Fruit fly (Drosophila melanogaster) whole organism, larva: ENCODE measurements around the gene Chchd2.
A peak's percentile ranks its signal among the peaks of the same experiment; 100 is the strongest.

Experiments
- noc ChIP-seq: fragments of 200-800 bp; sonication (Bioruptor generic); optimal IDR thresholded peaks from 3 replicates; lab custom pipeline; 2019; ENCODE audit warnings: missing biosample characterization, mild to moderate bottlenecking, missing genetic modification characterization, moderate library complexity

Gene Chchd2

DNA sequence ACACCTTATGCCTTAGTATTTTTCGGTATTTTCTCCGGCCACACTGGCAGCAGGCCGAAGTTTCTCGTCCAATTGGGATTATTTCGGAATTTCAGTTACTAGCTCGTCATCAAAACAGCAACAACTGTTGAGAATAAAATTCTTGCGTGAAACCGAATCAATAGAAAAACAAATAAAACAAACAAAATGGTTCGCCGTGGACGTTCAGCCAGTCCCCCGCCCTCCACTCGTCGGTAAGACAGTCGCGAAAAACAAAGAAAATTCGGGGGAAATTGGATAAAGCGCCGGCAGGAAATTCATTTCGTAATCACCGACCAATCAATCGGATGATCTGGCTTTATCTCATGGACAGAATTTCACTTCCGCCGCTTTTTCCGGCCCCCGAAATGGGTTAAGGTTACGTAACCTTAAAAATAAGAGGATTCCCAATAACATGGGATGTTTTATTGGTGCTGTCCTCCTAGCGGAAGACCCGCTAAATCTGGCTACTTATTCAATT is at the start of gene Chchd2:
Gene Chchd2, plus strand, starts transcription at position 51 of the 499 bp plus-strand sequence.
- TF ChIP-seq noc (tag; lab: Kevin White, UChicago) = no peak

DNA sequence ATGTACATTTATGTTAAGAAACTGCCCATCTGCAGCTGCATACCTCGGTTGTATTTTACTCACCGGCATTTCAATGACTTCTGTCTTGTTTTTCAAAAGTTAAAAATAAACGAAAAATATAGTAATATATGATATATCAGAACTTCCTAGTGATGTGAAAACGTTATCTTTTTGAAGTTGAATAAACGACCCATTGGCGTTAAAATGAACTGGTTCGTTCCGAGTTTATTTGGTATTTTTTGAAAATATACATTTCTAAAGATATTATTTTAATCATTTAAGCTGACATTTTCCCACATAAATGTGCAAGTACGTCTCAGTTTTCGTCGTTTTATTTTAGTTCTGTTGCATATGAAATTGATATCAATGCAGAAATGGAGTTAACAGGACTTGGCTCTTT is 43.1 kb upstream of the Chchd2 start, which contains the start of gene Arpc3B:
Gene Arpc3B, minus strand, starts transcription at position 146 of the 400 bp plus-strand sequence.
- no peak for TF ChIP-seq noc (tag; lab: Kevin White, UChicago)

- TF ChIP-seq noc (tag; lab: Kevin White, UChicago) = no peak
Measured at dm6 chrX:17106153-17106700, 42.6 kb upstream of the Chchd2 start.

DNA sequence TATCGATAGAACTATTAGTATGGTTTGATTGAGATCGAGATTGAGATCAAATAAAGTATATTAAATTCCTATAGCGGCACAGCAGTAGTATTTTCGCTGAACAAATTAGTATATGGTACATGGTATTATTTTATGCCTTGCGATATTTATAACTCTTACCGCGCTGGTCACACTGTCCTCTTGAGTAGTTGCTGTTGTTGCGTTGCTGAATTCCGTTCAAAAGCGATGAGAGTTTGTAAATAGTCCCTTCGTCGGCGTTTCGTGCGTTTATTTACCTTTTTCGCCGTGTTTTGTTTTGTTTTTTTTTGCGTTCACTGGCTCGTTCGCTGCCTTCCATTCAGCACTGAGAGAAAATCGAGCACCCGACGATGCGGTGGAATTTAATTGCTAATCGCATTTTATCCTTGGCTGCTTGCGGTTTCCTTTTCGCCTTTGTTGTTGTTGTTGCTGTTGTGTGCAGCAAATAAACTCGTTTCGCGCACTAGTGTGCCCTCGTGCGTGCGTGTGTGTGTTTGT is 41.3 kb upstream of the Chchd2 start, which contains the start of gene CG5004:
Gene CG5004, plus strand, starts transcription at position 182 of the 516 bp plus-strand sequence.
- no peak for TF ChIP-seq noc (tag; lab: Kevin White, UChicago)

dm6 chrX:17108000-17108399 is 40.8 kb upstream of the Chchd2 start:
- TF ChIP-seq noc (tag; lab: Kevin White, UChicago) = no peak

dm6 chrX:17109673-17110072 is 39.1 kb upstream of the Chchd2 start:
- TF ChIP-seq noc (tag; lab: Kevin White, UChicago) = peak; percentile 22

DNA sequence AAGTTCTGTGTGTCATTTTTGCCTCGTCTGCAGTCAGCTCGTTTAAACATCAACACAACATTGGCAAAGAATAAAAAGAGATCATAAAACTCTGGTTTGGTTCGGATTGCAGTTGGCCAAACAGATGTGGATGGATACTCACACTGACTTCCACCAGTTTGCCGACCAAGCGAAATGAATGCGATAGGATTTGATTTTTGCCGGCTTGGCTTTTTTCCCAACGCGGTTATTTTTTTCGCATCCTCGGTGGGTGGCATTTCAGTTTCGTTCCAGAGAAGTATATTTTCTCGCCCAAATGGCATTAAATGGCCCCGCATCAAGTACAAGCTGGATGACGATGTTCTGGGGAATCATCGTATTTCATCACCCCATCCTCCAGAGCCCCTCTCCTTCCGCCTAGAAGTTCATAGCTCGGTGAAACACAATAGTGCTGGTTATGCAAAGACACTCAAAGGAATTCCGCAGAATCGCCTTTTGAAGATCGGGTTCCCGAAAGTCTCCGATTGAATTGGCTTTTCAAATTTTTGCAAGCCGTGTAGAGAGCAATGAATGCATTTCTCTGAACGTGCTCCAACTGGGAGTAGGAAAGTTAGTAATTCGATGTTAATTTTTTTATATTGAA is 38.1 kb upstream of the Chchd2 start:
- TF ChIP-seq noc (tag; lab: Kevin White, UChicago) = no peak

- no peak for TF ChIP-seq noc (tag; lab: Kevin White, UChicago)
Measured at dm6 chrX:17111274-17111673, 37.5 kb upstream of the Chchd2 start.

DNA sequence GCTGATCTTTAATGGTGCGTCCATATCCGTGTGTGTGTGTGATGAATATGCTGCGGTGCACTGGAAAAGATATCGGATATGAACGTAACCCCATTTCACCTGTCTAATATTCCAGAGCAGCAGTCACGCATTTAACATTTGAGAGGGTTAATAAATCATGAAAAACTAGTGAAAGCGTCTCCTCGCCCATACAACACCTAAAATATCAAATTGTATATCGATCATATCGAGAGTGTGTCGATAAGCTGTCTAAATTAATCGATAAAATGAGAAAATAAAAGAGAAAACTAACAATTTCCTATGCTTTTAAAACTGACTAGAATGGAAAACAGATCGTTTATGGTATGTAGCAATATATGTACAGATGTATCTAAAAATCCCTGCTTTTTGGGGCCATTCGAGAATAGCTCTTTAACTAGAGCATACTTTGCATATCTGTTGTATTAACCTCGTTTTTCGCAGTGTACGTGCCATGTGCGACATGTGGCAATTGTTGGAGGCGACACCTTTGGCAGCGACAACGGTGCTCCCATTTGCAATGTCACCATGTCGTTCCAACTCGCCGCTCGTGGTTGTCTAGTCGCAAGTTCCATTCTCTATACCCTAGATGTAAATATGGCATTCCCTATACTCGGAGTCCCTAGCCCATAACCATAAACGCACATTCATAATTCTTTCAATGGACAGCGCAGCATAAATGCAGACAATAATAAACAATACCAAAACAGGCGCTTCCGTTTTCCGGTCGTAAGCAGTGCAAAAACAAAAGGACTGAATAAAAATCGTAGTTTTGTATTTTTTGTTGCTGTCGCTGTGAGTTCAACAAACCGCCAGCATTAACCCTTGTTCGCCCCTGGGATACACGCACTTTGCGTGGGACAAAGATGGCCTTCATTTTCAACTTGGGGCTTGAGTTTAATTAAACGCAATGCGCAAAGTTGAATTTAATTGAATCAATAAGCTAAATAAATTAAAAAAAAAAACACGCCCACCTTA is 36.5 kb upstream of the Chchd2 start:
- no peak for TF ChIP-seq noc (tag; lab: Kevin White, UChicago)

DNA sequence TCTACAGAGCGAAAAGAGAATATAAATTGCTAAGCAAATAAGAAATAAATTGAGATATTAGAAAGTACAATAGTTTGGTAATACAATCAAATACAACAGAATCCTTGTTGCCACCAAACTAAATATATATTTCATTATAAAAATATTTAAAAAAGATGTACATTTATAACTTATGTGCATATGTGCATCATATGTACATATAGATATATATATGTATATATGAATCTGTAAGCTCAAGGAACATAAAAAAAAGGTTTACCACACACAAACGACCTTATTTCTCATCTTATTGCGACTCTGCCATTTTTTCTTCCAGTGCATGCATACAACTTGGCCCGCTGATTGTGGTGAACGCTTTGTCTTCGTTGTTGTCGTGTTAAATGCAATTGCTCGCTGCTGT is 35.5 kb upstream of the Chchd2 start:
- TF ChIP-seq noc (tag; lab: Kevin White, UChicago) = no peak

DNA sequence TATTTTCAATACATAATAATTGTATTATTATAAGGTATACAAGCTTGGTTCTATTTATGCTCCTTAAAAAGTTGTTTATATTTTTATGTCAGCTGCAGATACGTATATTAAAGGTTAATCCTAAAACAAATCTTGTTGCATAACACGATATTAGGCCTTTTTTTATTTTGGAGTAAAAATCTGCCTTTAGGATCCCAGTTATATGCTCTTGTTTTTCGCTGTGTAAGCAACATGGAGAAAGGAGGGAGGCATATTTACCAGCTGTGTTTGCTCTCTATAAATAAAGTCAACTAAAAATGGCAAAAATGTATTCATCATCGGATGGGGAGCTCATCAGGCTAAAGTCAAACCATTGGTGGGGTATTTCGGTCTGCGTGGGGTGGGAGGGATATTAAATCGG is 27.2 kb upstream of the Chchd2 start:
- peak; percentile 45 for TF ChIP-seq noc (tag; lab: Kevin White, UChicago)

DNA sequence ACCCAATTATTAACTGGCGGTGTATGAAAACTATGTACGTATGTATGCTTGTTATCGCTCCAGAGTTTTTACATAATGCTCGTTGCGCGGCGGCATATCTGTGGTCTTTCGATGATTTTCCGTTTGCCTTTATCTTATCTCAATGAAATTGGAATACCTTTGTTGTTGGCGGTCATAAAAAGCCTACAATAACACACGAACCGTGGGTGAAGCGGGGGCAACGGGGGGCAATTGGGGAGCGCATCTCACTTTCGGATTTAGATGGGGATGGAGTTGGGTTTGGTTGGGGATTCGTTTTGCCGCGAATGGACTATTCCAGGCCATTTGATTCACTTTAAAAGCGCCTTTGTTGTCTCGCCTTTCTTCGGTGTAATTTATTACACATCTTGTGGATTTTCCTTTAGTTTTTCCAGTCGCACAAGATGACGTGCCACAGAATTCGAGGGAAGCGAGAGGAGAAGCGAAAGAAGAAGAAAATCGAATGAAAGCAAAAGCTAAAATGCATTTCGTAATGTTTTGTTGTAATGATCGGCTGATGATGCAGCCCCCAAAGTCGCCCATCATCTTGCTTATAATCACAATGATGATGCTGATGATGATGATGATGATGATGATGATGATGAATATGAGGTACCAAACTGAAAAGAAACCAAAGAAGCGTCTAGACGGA is 26.2 kb upstream of the Chchd2 start:
- no peak for TF ChIP-seq noc (tag; lab: Kevin White, UChicago)

DNA sequence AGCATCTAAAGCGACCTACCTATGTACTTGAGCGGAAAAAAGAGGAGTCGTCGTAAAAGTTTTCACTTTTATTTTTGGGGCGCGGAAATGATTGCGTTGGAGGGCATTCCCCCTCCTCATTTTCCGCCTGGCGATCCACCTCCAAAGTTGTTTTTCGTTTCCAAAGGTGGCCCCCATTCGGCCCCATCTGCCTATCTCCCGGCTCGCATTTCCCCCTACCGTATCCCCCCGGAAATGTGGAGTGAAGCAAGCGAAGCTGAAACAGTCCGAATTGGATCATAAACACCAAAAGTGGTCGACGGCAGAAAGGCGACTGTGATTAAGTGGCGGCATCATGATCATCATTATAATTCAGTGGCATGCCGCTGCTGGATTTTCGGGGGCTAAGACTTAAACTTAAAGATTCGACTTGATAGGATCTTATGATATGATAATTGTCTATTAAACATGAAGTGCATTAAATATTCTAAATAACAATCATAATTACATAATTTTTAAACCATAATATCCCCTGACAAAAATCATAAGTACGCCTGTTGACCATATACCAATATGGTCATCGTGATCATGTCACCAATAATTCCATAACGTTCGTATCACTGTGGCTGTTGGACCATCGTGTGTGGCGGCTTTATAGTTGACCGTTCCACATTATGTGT is 25.1 kb upstream of the Chchd2 start:
- TF ChIP-seq noc (tag; lab: Kevin White, UChicago) = peak; percentile 81

- peak; percentile 62 for TF ChIP-seq noc (tag; lab: Kevin White, UChicago)
Measured at dm6 chrX:17125017-17125821, 23.6 kb upstream of the Chchd2 start.
